Fruit fly (Drosophila melanogaster) whole organism, wandering third instar larva: ENCODE measurements around the gene ATPsynbeta.

Experiments
- Abd-B ChIP-seq: fragments of >200 bp; optimal IDR thresholded peaks from 2 replicates; lab custom pipeline; 2017; ENCODE audit warnings: missing biosample characterization, missing genetic modification characterization
- CG32264 ChIP-seq: fragments of 200-800 bp; sonication (Bioruptor generic); optimal IDR thresholded peaks from 2 replicates; lab custom pipeline; 2016; ENCODE audit warnings: missing biosample characterization, missing genetic modification characterization
- CG9705 ChIP-seq: fragments of 200-800 bp; sonication (Bioruptor generic); optimal IDR thresholded peaks from 2 replicates; lab custom pipeline; 2018; ENCODE audit warnings: missing biosample characterization, mild to moderate bottlenecking, missing genetic modification characterization
- Dfd ChIP-seq: fragments of >200 bp; optimal IDR thresholded peaks from 2 replicates; lab custom pipeline; 2017; ENCODE audit warnings: missing biosample characterization, missing genetic modification characterization
- Dif ChIP-seq: fragments of 200-275, 200-300 bp; sonication (Bioruptor generic); optimal IDR thresholded peaks from 2 replicates; lab custom pipeline; 2018; ENCODE audit warnings: missing biosample characterization, missing genetic modification characterization; ENCODE audit not compliant: partially characterized antibody
- GATAd ChIP-seq: sonication (Bioruptor generic); optimal IDR thresholded peaks from 2 replicates; lab custom pipeline; 2016; ENCODE audit warnings: missing biosample characterization, missing genetic modification characterization
- HLH106 ChIP-seq: fragments of 200-800 bp; optimal IDR thresholded peaks from 3 replicates; lab custom pipeline; 2019; ENCODE audit warnings: missing biosample characterization, mild to moderate bottlenecking, missing genetic modification characterization, moderate library complexity
- Hnf4 ChIP-seq: fragments of 200-800 bp; sonication (Bioruptor generic); optimal IDR thresholded peaks from 2 replicates; lab custom pipeline; 2016; ENCODE audit warnings: missing biosample characterization, mild to moderate bottlenecking, missing genetic modification characterization
- Hr78 ChIP-seq: fragments of >200 bp; optimal IDR thresholded peaks from 2 replicates; lab custom pipeline; 2017; ENCODE audit warnings: missing biosample characterization, missing genetic modification characterization
- Hr83 ChIP-seq: fragments of 200-300 bp; sonication (Bioruptor generic); optimal IDR thresholded peaks from 2 replicates; lab custom pipeline; 2016; ENCODE audit warnings: missing biosample characterization, mild to moderate bottlenecking, missing genetic modification characterization, moderate library complexity; ENCODE audit not compliant: poor library complexity, severe bottlenecking
- Jra ChIP-seq: sonication (Bioruptor generic); optimal IDR thresholded peaks from 2 replicates; lab custom pipeline; 2016; ENCODE audit warnings: missing biosample characterization, missing genetic modification characterization
- Mio ChIP-seq: sonication (Bioruptor generic); optimal IDR thresholded peaks from 2 replicates; lab custom pipeline; 2016; ENCODE audit warnings: missing biosample characterization, missing genetic modification characterization
- Myc ChIP-seq: fragments of >200 bp; optimal IDR thresholded peaks from 2 replicates; lab custom pipeline; 2017
- N ChIP-seq: fragments of >200 bp; optimal IDR thresholded peaks from 2 replicates; lab custom pipeline; 2018; ENCODE audit warnings: missing biosample characterization, missing external identifiers, missing genetic modification characterization
- OdsH ChIP-seq: fragments of 200-800 bp; sonication (Bioruptor generic); optimal IDR thresholded peaks from 2 replicates; lab custom pipeline; 2016; ENCODE audit warnings: missing biosample characterization, mild to moderate bottlenecking, missing genetic modification characterization
- Rel ChIP-seq, 2 experiments: fragments of 200-800 bp; sonication (Bioruptor generic) in 1 of 2; optimal IDR thresholded peaks; 2 replicates in 1 of 2; 3 replicates in 1 of 2; lab custom pipeline; 2016 to 2019; ENCODE audit warnings: mild to moderate bottlenecking in 2 of 2, missing biosample characterization in 2 of 2, missing genetic modification characterization in 2 of 2, moderate library complexity in 1 of 2
- Sp1 ChIP-seq: fragments of 200-800 bp; sonication (Bioruptor generic); optimal IDR thresholded peaks from 3 replicates; lab custom pipeline; 2019; ENCODE audit warnings: missing biosample characterization, mild to moderate bottlenecking, missing genetic modification characterization, moderate library complexity
- br ChIP-seq: fragments of 200-800 bp; sonication (Bioruptor generic); optimal IDR thresholded peaks from 2 replicates; lab custom pipeline; 2016; ENCODE audit warnings: missing biosample characterization, missing genetic modification characterization
- brk ChIP-seq: fragments of 200-800 bp; sonication (Bioruptor generic); optimal IDR thresholded peaks from 2 replicates; lab custom pipeline; 2016; ENCODE audit warnings: missing biosample characterization, mild to moderate bottlenecking, missing genetic modification characterization
- dl ChIP-seq, 2 experiments: fragments of 175-275, 200-275 bp in 1 of 2; fragments of 200-275 bp in 1 of 2; sonication (Bioruptor generic); optimal IDR thresholded peaks; lab custom pipeline; 2018; ENCODE audit warnings: mild to moderate bottlenecking in 2 of 2, missing biosample characterization in 2 of 2, missing genetic modification characterization in 2 of 2, moderate library complexity in 2 of 2; ENCODE audit not compliant: partially characterized antibody in 2 of 2, insufficient read depth in 1 of 2
- dmrt93B ChIP-seq: fragments of 200-800 bp; sonication (Bioruptor generic); optimal IDR thresholded peaks from 2 replicates; lab custom pipeline; 2018; ENCODE audit warnings: missing biosample characterization, mild to moderate bottlenecking, missing genetic modification characterization
- dsf ChIP-seq: sonication (Bioruptor generic); optimal IDR thresholded peaks from 2 replicates; lab custom pipeline; 2016; ENCODE audit warnings: missing biosample characterization, missing genetic modification characterization, borderline replicate concordance
- foxo ChIP-seq, 2 experiments: fragments of 200-800 bp; sonication (Bioruptor generic); optimal IDR thresholded peaks; 2 replicates in 1 of 2; 3 replicates in 1 of 2; lab custom pipeline; 2016 to 2017; ENCODE audit warnings: missing biosample characterization in 2 of 2, missing genetic modification characterization in 2 of 2
- fru ChIP-seq: fragments of 200-800 bp; sonication (Bioruptor generic); optimal IDR thresholded peaks from 3 replicates; lab custom pipeline; 2016; ENCODE audit warnings: missing biosample characterization, mild to moderate bottlenecking, missing genetic modification characterization
- h ChIP-seq: fragments of 200-800 bp; sonication (Bioruptor generic); optimal IDR thresholded peaks from 3 replicates; lab custom pipeline; 2016; ENCODE audit warnings: missing biosample characterization, mild to moderate bottlenecking, missing genetic modification characterization
- jim ChIP-seq: fragments of 175-275, 200-325 bp; sonication (Bioruptor generic); optimal IDR thresholded peaks from 2 replicates; lab custom pipeline; 2016; ENCODE audit warnings: missing biosample characterization, mild to moderate bottlenecking, missing genetic modification characterization
- lola ChIP-seq: fragments of >200 bp; optimal IDR thresholded peaks from 2 replicates; lab custom pipeline; 2017; ENCODE audit warnings: missing biosample characterization, missing genetic modification characterization
- pan ChIP-seq: fragments of >200 bp; optimal IDR thresholded peaks from 2 replicates; lab custom pipeline; 2017
- psq ChIP-seq: fragments of 200-800 bp; sonication (Bioruptor generic); optimal IDR thresholded peaks from 3 replicates; lab custom pipeline; 2017; ENCODE audit warnings: missing biosample characterization, mild to moderate bottlenecking, missing genetic modification characterization, moderate library complexity
- rgr ChIP-seq: fragments of 200-800 bp; sonication (Bioruptor generic); optimal IDR thresholded peaks from 3 replicates; lab custom pipeline; 2016; ENCODE audit warnings: missing biosample characterization, mild to moderate bottlenecking, missing genetic modification characterization
- sage ChIP-seq: fragments of 200-800 bp; sonication (Bioruptor generic); optimal IDR thresholded peaks from 2 replicates; lab custom pipeline; 2016; ENCODE audit warnings: missing biosample characterization, mild to moderate bottlenecking, missing genetic modification characterization
- sv ChIP-seq: fragments of 200-800 bp; sonication (Bioruptor generic); optimal IDR thresholded peaks from 3 replicates; lab custom pipeline; 2016; ENCODE audit warnings: missing biosample characterization, missing genetic modification characterization
- tai ChIP-seq: sonication (Bioruptor generic); optimal IDR thresholded peaks from 2 replicates; lab custom pipeline; 2016; ENCODE audit warnings: missing biosample characterization, missing genetic modification characterization
- usp ChIP-seq: fragments of >200 bp; optimal IDR thresholded peaks from 2 replicates; lab custom pipeline; 2017; ENCODE audit warnings: missing biosample characterization, missing genetic modification characterization
- woc ChIP-seq: sonication (Bioruptor generic); optimal IDR thresholded peaks from 2 replicates; lab custom pipeline; 2016; ENCODE audit warnings: missing biosample characterization, mild to moderate bottlenecking, missing genetic modification characterization

The ATPsynbeta gene

DNA sequence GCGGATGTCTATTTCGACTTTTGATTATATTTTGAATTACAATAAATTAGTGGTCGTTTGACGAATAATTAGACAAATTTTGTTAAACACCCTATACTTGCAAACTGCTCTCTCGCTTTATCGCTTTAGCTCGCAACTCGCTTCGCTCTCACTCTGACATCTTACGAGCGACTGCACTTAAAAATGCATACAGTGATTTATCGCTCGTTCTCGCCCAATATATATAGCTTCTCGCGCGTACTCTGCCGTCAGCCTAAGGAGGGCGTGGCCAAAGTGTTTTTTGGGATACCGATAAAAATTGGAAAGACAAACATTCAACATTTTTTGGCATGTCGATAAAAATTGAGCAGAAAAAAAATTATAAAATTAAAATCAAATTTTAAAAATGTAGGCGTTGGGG, 22.8 kb upstream of the ATPsynbeta start:
- no peak for TF ChIP-seq psq (GFP tag; lab: Kevin White, UChicago)
- no peak for TF ChIP-seq fru
- no peak for TF ChIP-seq tai
- TF ChIP-seq HLH106 (tag; lab: Kevin White, UChicago): no peak
- no peak for TF ChIP-seq Mio (GFP tag; lab: Kevin White, UChicago)
- no peak for TF ChIP-seq lola
- TF ChIP-seq Jra (GFP tag; lab: Kevin White, UChicago): no peak
- TF ChIP-seq h: no peak
- no peak for TF ChIP-seq woc (GFP tag; lab: Kevin White, UChicago)
- TF ChIP-seq CG9705 (GFP tag; lab: Kevin White, UChicago): no peak
- TF ChIP-seq sage (GFP tag; lab: Kevin White, UChicago): no peak
- TF ChIP-seq GATAd (GFP tag; lab: Kevin White, UChicago): no peak
- no peak for TF ChIP-seq Abd-B (GFP tag; lab: Kevin White, UChicago)
- TF ChIP-seq Rel (GFP tag; optimal IDR thresholded peaks at IDR 0.05; lab: Kevin White, UChicago): no peak
- no peak for TF ChIP-seq Rel (tag; optimal IDR thresholded peaks at IDR 0.05; lab: Kevin White, UChicago)
- TF ChIP-seq CG32264 (GFP tag; lab: Kevin White, UChicago): no peak
- no peak for TF ChIP-seq foxo (GFP tag; optimal IDR thresholded peaks at IDR 0.05; lab: Kevin White, UChicago)
- TF ChIP-seq Dfd (GFP tag; lab: Kevin White, UChicago): no peak
- no peak for TF ChIP-seq usp (GFP tag; lab: Kevin White, UChicago)
- TF ChIP-seq, all 38 proteins: peak for 0

DNA sequence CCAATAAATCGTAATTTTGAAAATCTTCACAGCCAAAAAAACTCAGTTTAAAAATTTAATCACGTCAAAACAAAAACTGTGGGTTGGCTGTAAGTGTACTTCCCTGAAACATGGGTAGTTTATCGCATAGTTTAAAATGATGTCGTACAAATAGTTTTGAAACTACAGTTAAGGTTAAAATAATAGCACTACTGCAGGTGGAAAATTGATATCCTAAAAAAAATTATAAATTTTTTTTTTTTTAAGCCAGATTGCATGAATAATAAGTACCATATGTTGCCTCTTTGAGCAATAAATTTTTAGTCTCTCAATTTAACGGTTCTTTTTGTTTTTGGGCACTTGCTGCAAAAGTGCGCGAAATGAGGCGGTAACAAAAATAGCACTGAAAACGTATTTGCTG, 6.2 kb upstream of the ATPsynbeta start:
- no peak for TF ChIP-seq pan
- TF ChIP-seq Sp1: no peak
- TF ChIP-seq dsf (GFP tag; lab: Kevin White, UChicago): no peak
- TF ChIP-seq tai: no peak
- no peak for TF ChIP-seq jim
- TF ChIP-seq dmrt93B (GFP tag; lab: Kevin White, UChicago): no peak
- no peak for TF ChIP-seq foxo (GFP tag; optimal IDR thresholded peaks at IDR 0.05; lab: Kevin White, UChicago)
- no peak for TF ChIP-seq GATAd (GFP tag; lab: Kevin White, UChicago)
- TF ChIP-seq N (GFP tag; lab: Kevin White, UChicago): no peak
- no peak for TF ChIP-seq Myc
- no peak for TF ChIP-seq usp (GFP tag; lab: Kevin White, UChicago)
- TF ChIP-seq sv: no peak
- no peak for TF ChIP-seq HLH106 (tag; lab: Kevin White, UChicago)
- no peak for TF ChIP-seq Hr78 (GFP tag; lab: Kevin White, UChicago)

DNA sequence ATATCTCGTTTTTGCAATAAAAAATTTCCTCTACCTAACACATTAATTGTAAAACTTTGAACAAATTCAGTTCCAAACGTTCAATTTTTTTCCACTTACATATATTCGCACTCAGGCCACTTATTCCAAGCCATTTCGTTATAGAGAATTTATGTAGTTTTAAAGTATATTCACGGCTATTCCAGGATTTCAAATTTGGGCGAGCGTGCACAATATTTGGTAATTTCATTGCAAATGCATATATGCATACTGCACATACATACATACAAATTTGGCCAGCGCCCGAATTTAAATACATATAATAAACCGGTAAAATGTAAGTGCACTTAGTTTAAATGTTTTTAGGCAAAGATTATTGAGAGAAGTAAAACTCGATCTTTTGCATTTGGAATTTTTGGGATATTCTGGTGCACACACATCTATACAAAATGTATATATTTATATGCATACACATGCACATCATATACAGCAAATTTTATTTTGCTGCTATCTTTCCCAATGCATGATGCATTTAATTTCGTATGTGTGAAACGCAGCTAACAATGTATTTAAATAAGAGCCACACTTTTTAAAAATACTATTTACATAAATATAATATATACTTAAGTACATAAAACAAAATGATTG, 5.1 kb upstream of the ATPsynbeta start:
- no peak for TF ChIP-seq woc (GFP tag; lab: Kevin White, UChicago)
- TF ChIP-seq brk: no peak
- no peak for TF ChIP-seq br (GFP tag; lab: Kevin White, UChicago)
- no peak for TF ChIP-seq usp (GFP tag; lab: Kevin White, UChicago)
- TF ChIP-seq CG32264 (GFP tag; lab: Kevin White, UChicago): no peak
- no peak for TF ChIP-seq dmrt93B (GFP tag; lab: Kevin White, UChicago)
- TF ChIP-seq psq (GFP tag; lab: Kevin White, UChicago): no peak
- no peak for TF ChIP-seq fru
- no peak for TF ChIP-seq lola
- no peak for TF ChIP-seq sv
- TF ChIP-seq CG9705 (GFP tag; lab: Kevin White, UChicago): no peak
- no peak for TF ChIP-seq pan
- no peak for TF ChIP-seq Dfd (GFP tag; lab: Kevin White, UChicago)
- TF ChIP-seq Rel (GFP tag; optimal IDR thresholded peaks at IDR 0.05; lab: Kevin White, UChicago): no peak
- no peak for TF ChIP-seq Rel (tag; optimal IDR thresholded peaks at IDR 0.05; lab: Kevin White, UChicago)
- no peak for TF ChIP-seq h

DNA sequence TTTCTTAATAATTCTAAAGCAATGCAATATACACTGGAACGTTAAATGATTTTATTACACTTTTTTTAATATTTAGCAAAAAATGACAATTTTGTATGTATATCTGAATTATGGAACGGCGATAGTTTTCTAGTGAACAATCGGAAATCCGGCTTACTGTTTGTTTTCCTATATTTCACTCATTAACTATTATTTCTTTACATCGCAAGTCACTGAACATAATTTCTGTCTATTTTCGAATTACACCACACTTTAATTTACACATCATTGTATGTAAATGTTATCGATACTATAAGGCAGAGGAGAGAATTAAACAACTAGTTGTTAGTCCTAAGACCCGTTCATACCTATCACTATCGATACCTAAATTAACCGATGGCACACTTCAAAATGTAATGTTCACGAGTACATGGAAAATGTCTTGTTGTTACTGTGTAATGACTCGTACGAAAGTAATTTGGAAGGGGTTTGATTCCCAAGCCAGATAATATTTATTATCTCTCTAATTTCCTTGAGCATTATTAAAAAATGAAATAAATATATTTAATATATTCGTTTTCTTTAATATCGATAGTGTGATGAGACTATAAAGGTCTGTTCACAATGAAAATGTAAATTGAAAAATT, 4.4 kb upstream of the ATPsynbeta start, which contains the start of gene PlexA:
TSS of gene PlexA (minus strand) at position 296 of the 626 bp plus-strand sequence.
- TF ChIP-seq woc (GFP tag; lab: Kevin White, UChicago) (peak; percentile 53), dsf (GFP tag; lab: Kevin White, UChicago) (no peak), Myc (peak; percentile 17), CG9705 (GFP tag; lab: Kevin White, UChicago) (peak; percentile 85), N (GFP tag; lab: Kevin White, UChicago) (peak; percentile 94), Mio (GFP tag; lab: Kevin White, UChicago) (no peak), Rel (GFP tag; optimal IDR thresholded peaks at IDR 0.05; lab: Kevin White, UChicago) (no peak), Rel (tag; optimal IDR thresholded peaks at IDR 0.05; lab: Kevin White, UChicago) (peak; percentile 26), foxo (GFP tag; optimal IDR thresholded peaks at IDR 0.05; lab: Kevin White, UChicago) (peak in 1 of 2 experiments; percentile 73), Dfd (GFP tag; lab: Kevin White, UChicago) (peak; percentile 58), psq (GFP tag; lab: Kevin White, UChicago) (peak; percentile 54), HLH106 (tag; lab: Kevin White, UChicago) (peak; percentile 92), sage (GFP tag; lab: Kevin White, UChicago) (no peak), Hr78 (GFP tag; lab: Kevin White, UChicago) (no peak), dl (GFP tag; optimal IDR thresholded peaks at IDR 0.05; lab: Kevin White, UChicago; ENCODE audit: insufficient read depth in 1 of 2, partially characterized antibody in 2 of 2) (no peak), lola (peak; percentile 76), Jra (GFP tag; lab: Kevin White, UChicago) (no peak), jim (no peak), Sp1 (peak; percentile 82), rgr (GFP tag; lab: Kevin White, UChicago) (peak; percentile 66), h (peak; percentile 39), tai (peak; percentile 59), dmrt93B (GFP tag; lab: Kevin White, UChicago) (peak; percentile 86), pan (no peak), sv (peak; percentile 69), usp (GFP tag; lab: Kevin White, UChicago) (no peak), Hnf4 (GFP tag; lab: Kevin White, UChicago) (peak; percentile 67), OdsH (peak; percentile 7), Hr83 (no peak), Abd-B (GFP tag; lab: Kevin White, UChicago) (no peak), fru (peak; percentile 42), GATAd (GFP tag; lab: Kevin White, UChicago) (peak; percentile 19), Dif (GFP tag; lab: Kevin White, UChicago) (no peak)
